Fruit fly (Drosophila melanogaster): Measurements from ENCODE around the gene Grl40a.
A peak's percentile ranks its signal among the peaks of the same experiment; 100 is the strongest.

Gene Grl40a

dm6 chr2L:22018861-22019270, 18.8 kb upstream of the Grl40a start, which contains the start of gene tio (continued):
- peak; percentile 61; the same call in 2 of the 3 replicates for TF ChIP-seq ci (GFP tag; IDR thresholded peaks at IDR 0.05)
- peak; percentile 43 for TF ChIP-seq HLHmδ (GFP tag; optimal IDR thresholded peaks at IDR 0.05)
- peak; percentile 80 for TF ChIP-seq Nf-YB (GFP tag; optimal IDR thresholded peaks at IDR 0.05)
- no peak for TF ChIP-seq Xrp1 (GFP tag; IDR thresholded peaks at IDR 0.05)
- no peak for TF ChIP-seq dmrt11E (tag; optimal IDR thresholded peaks at IDR 0.05)
- TF ChIP-seq chinmo (GFP tag; IDR thresholded peaks at IDR 0.05; ENCODE audit: partially characterized antibody): peak; percentile 98
- no peak for TF ChIP-seq scrt (GFP tag; optimal IDR thresholded peaks at IDR 0.05)

- no peak for TF ChIP-seq CG2875 (GFP tag; optimal IDR thresholded peaks at IDR 0.05)
- peak; percentile 76 for TF ChIP-seq ash1 (GFP tag; optimal IDR thresholded peaks at IDR 0.05)
- no peak for TF ChIP-seq CG18599 (GFP tag; optimal IDR thresholded peaks at IDR 0.05)
- no peak for TF ChIP-seq otp (GFP tag; IDR thresholded peaks at IDR 0.05)
- peak; percentile 52 for TF ChIP-seq gsb-n (tag; optimal IDR thresholded peaks at IDR 0.05)
- TF ChIP-seq Sry-β (GFP tag; optimal IDR thresholded peaks at IDR 0.05): no peak
- TF ChIP-seq Dll (GFP tag; IDR thresholded peaks at IDR 0.05; ENCODE audit: partially characterized antibody): peak; percentile 48; the same call in 2 of the 4 replicates
- no peak for TF ChIP-seq org-1 (GFP tag; optimal IDR thresholded peaks at IDR 0.05)
- TF ChIP-seq lilli (GFP tag; optimal IDR thresholded peaks at IDR 0.05): peak; percentile 3
- no peak for TF ChIP-seq CG8359 (GFP tag; optimal IDR thresholded peaks at IDR 0.05; ENCODE audit: borderline replicate concordance)
- TF ChIP-seq vnd (GFP tag; IDR thresholded peaks at IDR 0.05; ENCODE audit: partially characterized antibody): peak; percentile 51; the same call in 2 of the 3 replicates
- TF ChIP-seq h (optimal IDR thresholded peaks at IDR 0.05): no peak
- no peak for TF ChIP-seq CG2889 (GFP tag; IDR thresholded peaks at IDR 0.05)
- TF ChIP-seq Ravus (GFP tag; IDR thresholded peaks at IDR 0.05): no peak
- TF ChIP-seq grau (tag; optimal IDR thresholded peaks at IDR 0.05): no peak
- TF ChIP-seq CG32772 (GFP tag; IDR thresholded peaks at IDR 0.05): no peak
- TF ChIP-seq CG10565 (GFP tag; optimal IDR thresholded peaks at IDR 0.05): no peak
- TF ChIP-seq kni (GFP tag; optimal IDR thresholded peaks at IDR 0.05): peak; percentile 66
- TF ChIP-seq Dip2 (GFP tag; IDR thresholded peaks at IDR 0.05): no peak
- peak; percentile 2 for TF ChIP-seq CG12744 (GFP tag; optimal IDR thresholded peaks at IDR 0.05)
- no peak for TF ChIP-seq Hr78 (GFP tag; optimal IDR thresholded peaks at IDR 0.05)
- no peak for TF ChIP-seq CG8281 (tag; optimal IDR thresholded peaks at IDR 0.05)
- TF ChIP-seq CG10209 (GFP tag; optimal IDR thresholded peaks at IDR 0.05): peak; percentile 35
- TF ChIP-seq CG2116 (GFP tag; optimal IDR thresholded peaks at IDR 0.05): no peak
- TF ChIP-seq GATAe (GFP tag; conservative IDR thresholded peaks at IDR 0.05): 0 out of 2 replicates have a peak, but pooled peaks have one; percentile 11
- TF ChIP-seq gt (GFP tag; IDR thresholded peaks at IDR 0.05): no peak
- TF ChIP-seq CG4707 (GFP tag; optimal IDR thresholded peaks at IDR 0.05): peak; percentile 69
- TF ChIP-seq Oaz (GFP tag; IDR thresholded peaks at IDR 0.05): no peak
- peak; percentile 64; the same call in 2 of the 3 replicates for TF ChIP-seq Opbp (GFP tag; IDR thresholded peaks at IDR 0.05; ENCODE audit: partially characterized antibody)
- no peak for TF ChIP-seq CG16779 (GFP tag; IDR thresholded peaks at IDR 0.05)
- TF ChIP-seq CG3065 (GFP tag; optimal IDR thresholded peaks at IDR 0.05): no peak
- no peak for TF ChIP-seq CG9437 (GFP tag; optimal IDR thresholded peaks at IDR 0.05)
- no peak for TF ChIP-seq Taf1 (GFP tag; IDR thresholded peaks at IDR 0.05)
- no peak for TF ChIP-seq Lim3 (GFP tag; IDR thresholded peaks at IDR 0.05)
- TF ChIP-seq bowl (GFP tag; IDR thresholded peaks at IDR 0.05): no peak
- no peak for TF ChIP-seq Gug (GFP tag; IDR thresholded peaks at IDR 0.05)
- TF ChIP-seq CG9215 (GFP tag; IDR thresholded peaks at IDR 0.05): no peak
- TF ChIP-seq pho (GFP tag; optimal IDR thresholded peaks at IDR 0.05): no peak
- TF ChIP-seq Chrac-16 (GFP tag; optimal IDR thresholded peaks at IDR 0.05): no peak
- TF ChIP-seq crol (GFP tag; IDR thresholded peaks at IDR 0.05): peak; percentile 75
- TF ChIP-seq abd-A (tag; optimal IDR thresholded peaks at IDR 0.05): peak; percentile 99
- TF ChIP-seq CG6813 (GFP tag; optimal IDR thresholded peaks at IDR 0.05): no peak
- no peak for TF ChIP-seq CG6689 (GFP tag; IDR thresholded peaks at IDR 0.05)
Measured at dm6 chr2L:22024362-22024761, 13.3 kb upstream of the Grl40a start.
